Fruit fly (Drosophila melanogaster) whole organism, embryonic: ENCODE data around the gene CG32295.

Experiments
- Abd-B ChIP-seq: fragments of 200-800 bp; sonication (Bioruptor generic); optimal IDR thresholded peaks from 2 replicates; lab custom pipeline; 2018; ENCODE audit warnings: missing biosample characterization, mild to moderate bottlenecking, missing genetic modification characterization, moderate library complexity
- Aef1 ChIP-seq: fragments of 200-800 bp; sonication (Bioruptor generic); IDR thresholded peaks from 3 replicates; pipeline ENCODE4 v1.3.6; 2022; ENCODE audit warnings: missing biosample characterization, missing genetic modification characterization
- Bteb2 ChIP-seq: fragments of 200-800 bp; sonication (Bioruptor generic); optimal IDR thresholded peaks from 2 replicates; lab custom pipeline; 2016; ENCODE audit warnings: missing biosample characterization, missing genetic modification characterization
- CG10462 ChIP-seq: fragments of 200-800 bp; sonication (Bioruptor generic); optimal IDR thresholded peaks from 2 replicates; lab custom pipeline; 2016; ENCODE audit warnings: missing biosample characterization, missing genetic modification characterization
- CG11085 ChIP-seq: fragments of 200-800 bp; sonication (Bioruptor generic); IDR thresholded peaks from 2 replicates; pipeline ENCODE4 v1.3.6; 2022; ENCODE audit warnings: missing biosample characterization, missing genetic modification characterization
- CG13287 ChIP-seq: fragments of 200-800 bp; sonication (Bioruptor generic); IDR thresholded peaks from 2 replicates; pipeline ENCODE4 v1.3.6; 2022; ENCODE audit warnings: missing biosample characterization, missing genetic modification characterization; ENCODE audit not compliant: partially characterized antibody
- CG13624 ChIP-seq: fragments of 200-800 bp; sonication (Bioruptor generic); optimal IDR thresholded peaks from 2 replicates; lab custom pipeline; 2016; ENCODE audit warnings: missing biosample characterization, missing genetic modification characterization
- CG15601 ChIP-seq: fragments of 200-800 bp; sonication (Bioruptor generic); optimal IDR thresholded peaks from 3 replicates; lab custom pipeline; 2019; ENCODE audit warnings: missing biosample characterization, mild to moderate bottlenecking, missing genetic modification characterization, moderate library complexity
- CG16815 ChIP-seq: fragments of 200-800 bp; sonication (Bioruptor generic); optimal IDR thresholded peaks from 3 replicates; lab custom pipeline; 2017; ENCODE audit warnings: missing biosample characterization, mild to moderate bottlenecking, missing genetic modification characterization
- CG17612 ChIP-seq: fragments of 200-800 bp; sonication (Bioruptor generic); IDR thresholded peaks from 2 replicates; pipeline ENCODE4 v1.3.6; 2022; ENCODE audit warnings: missing biosample characterization, missing genetic modification characterization
- CG2678 ChIP-seq: fragments of 200-800 bp; sonication (Bioruptor generic); optimal IDR thresholded peaks from 3 replicates; lab custom pipeline; 2019; ENCODE audit warnings: missing biosample characterization, mild to moderate bottlenecking, missing genetic modification characterization, moderate library complexity
- CG2889 ChIP-seq: fragments of 200-800 bp; sonication (Bioruptor generic); IDR thresholded peaks from 3 replicates; pipeline ENCODE4 v1.3.6; 2022; ENCODE audit warnings: missing biosample characterization, missing genetic modification characterization
- CG31441 ChIP-seq: fragments of 200-800 bp; sonication (Bioruptor generic); IDR thresholded peaks from 2 replicates; pipeline ENCODE4 v1.3.6; 2022; ENCODE audit warnings: missing biosample characterization, missing genetic modification characterization
- CG3163 ChIP-seq: fragments of 200-800 bp; sonication (Bioruptor generic); optimal IDR thresholded peaks from 3 replicates; lab custom pipeline; 2016; ENCODE audit warnings: missing biosample characterization, missing genetic modification characterization
- CG3726 ChIP-seq: fragments of 200-800 bp; sonication (Bioruptor generic); IDR thresholded peaks from 3 replicates; pipeline ENCODE4, ENCODE4 v1.3.6; 2022; ENCODE audit warnings: missing biosample characterization, missing genetic modification characterization
- CG4282 ChIP-seq: fragments of 200-800 bp; sonication (Bioruptor generic); optimal IDR thresholded peaks from 2 replicates; lab custom pipeline; 2016; ENCODE audit warnings: missing biosample characterization, missing genetic modification characterization
- CG4820 ChIP-seq: fragments of 200-800 bp; sonication (Bioruptor generic); optimal IDR thresholded peaks from 3 replicates; lab custom pipeline; 2016; ENCODE audit warnings: missing biosample characterization, missing genetic modification characterization
- CG6175 ChIP-seq: fragments of 200-800 bp; sonication (Bioruptor generic); IDR thresholded peaks from 3 replicates; pipeline ENCODE4 v1.3.6; 2022; ENCODE audit warnings: missing biosample characterization, missing genetic modification characterization
- CG6272 ChIP-seq: fragments of 200-800 bp; sonication (Bioruptor generic); IDR thresholded peaks from 2 replicates; pipeline ENCODE4 v1.3.6; 2022; ENCODE audit warnings: missing biosample characterization, missing genetic modification characterization
- CG7556 ChIP-seq: fragments of 200-800 bp; sonication (Bioruptor generic); optimal IDR thresholded peaks from 2 replicates; lab custom pipeline; 2017; ENCODE audit warnings: missing biosample characterization, mild to moderate bottlenecking, missing genetic modification characterization
- D ChIP-seq, 2 experiments: fragments of 200-800 bp in 1 of 2; fragments of >200 bp in 1 of 2; sonication (Bioruptor generic) in 1 of 2; optimal IDR thresholded peaks; 2 replicates in 1 of 2; 3 replicates in 1 of 2; lab custom pipeline; 2017; ENCODE audit warnings: mild to moderate bottlenecking in 1 of 2, missing biosample characterization in 1 of 2, missing genetic modification characterization in 1 of 2, missing genetic modification reagents in 1 of 2
- Dip3 ChIP-seq: fragments of 200-800 bp; sonication (Bioruptor generic); optimal IDR thresholded peaks from 3 replicates; lab custom pipeline; 2016; ENCODE audit warnings: missing biosample characterization, missing genetic modification characterization
- Doc2 ChIP-seq: fragments of 200-800 bp; sonication (Bioruptor generic); IDR thresholded peaks from 2 replicates; pipeline ENCODE4 v1.3.6; 2022; ENCODE audit warnings: missing biosample characterization, missing genetic modification characterization
- Doc3 ChIP-seq: fragments of 200-800 bp; sonication (Bioruptor generic); IDR thresholded peaks from 3 replicates; pipeline ENCODE4 v1.3.6; 2022; ENCODE audit warnings: missing biosample characterization, missing genetic modification characterization; ENCODE audit not compliant: partially characterized antibody
- Elba2 ChIP-seq: fragments of 200-800 bp; sonication (Bioruptor generic); optimal IDR thresholded peaks from 3 replicates; lab custom pipeline; 2016; ENCODE audit warnings: missing biosample characterization, missing genetic modification characterization
- HmgZ ChIP-seq: fragments of 200-800 bp; sonication (Bioruptor generic); optimal IDR thresholded peaks from 2 replicates; lab custom pipeline; 2018; ENCODE audit warnings: missing biosample characterization, mild to moderate bottlenecking, missing genetic modification characterization
- Hmr ChIP-seq: fragments of 200-800 bp; sonication (Bioruptor generic); optimal IDR thresholded peaks from 3 replicates; lab custom pipeline; 2017; ENCODE audit warnings: mild to moderate bottlenecking, missing biosample characterization, missing genetic modification reagents, missing genetic modification characterization
- MESR4 ChIP-seq: fragments of 200-800 bp; sonication (Bioruptor generic); optimal IDR thresholded peaks from 2 replicates; lab custom pipeline; 2018; ENCODE audit warnings: missing biosample characterization, mild to moderate bottlenecking, missing genetic modification characterization, moderate library complexity
- NfI ChIP-seq: fragments of 200-800 bp; sonication (Bioruptor generic); optimal IDR thresholded peaks from 3 replicates; lab custom pipeline; 2018; ENCODE audit warnings: missing biosample characterization, mild to moderate bottlenecking, missing genetic modification characterization, moderate library complexity
- Ravus ChIP-seq: fragments of 200-800 bp; sonication (Bioruptor generic); IDR thresholded peaks from 2 replicates; pipeline ENCODE4 v1.3.6; 2022; ENCODE audit warnings: missing biosample characterization, missing genetic modification characterization
- Sox100B ChIP-seq: fragments of 200-800 bp; sonication (Bioruptor generic); optimal IDR thresholded peaks from 3 replicates; lab custom pipeline; 2018; ENCODE audit warnings: missing biosample characterization, mild to moderate bottlenecking, missing genetic modification characterization
- Stat92E ChIP-seq, 3 experiments: fragments of >200 bp in 2 of 3; fragments of 200-800 bp in 1 of 3; sonication (Bioruptor generic) in 1 of 3; optimal IDR thresholded peaks; 2 replicates each; lab custom pipeline; 2017 to 2019; ENCODE audit warnings: missing biosample characterization in 3 of 3, missing genetic modification characterization in 3 of 3, mild to moderate bottlenecking in 1 of 3, moderate library complexity in 1 of 3
- bab2 ChIP-seq: fragments of 200-800 bp; sonication (Bioruptor generic); optimal IDR thresholded peaks from 2 replicates; lab custom pipeline; 2016; ENCODE audit warnings: missing biosample characterization, missing genetic modification characterization
- caup ChIP-seq: fragments of 200-800 bp; sonication (Bioruptor generic); optimal IDR thresholded peaks from 3 replicates; lab custom pipeline; 2017; ENCODE audit warnings: missing biosample characterization, mild to moderate bottlenecking, missing genetic modification characterization, moderate library complexity; ENCODE audit not compliant: severe bottlenecking
- esg ChIP-seq: fragments of 200-800 bp; sonication (Bioruptor generic); conservative IDR thresholded peaks from 2 replicates; pipeline ENCODE4 v1.3.6; 2022; ENCODE audit warnings: missing biosample characterization, missing genetic modification characterization
- eve ChIP-seq, 2 experiments: fragments of >200 bp; optimal IDR thresholded peaks; 2 replicates each; lab custom pipeline; 2017; ENCODE audit warnings: missing biosample characterization in 2 of 2, missing genetic modification characterization in 2 of 2
- ewg ChIP-seq: fragments of 200-800 bp; sonication (Bioruptor generic); optimal IDR thresholded peaks from 3 replicates; lab custom pipeline; 2017; ENCODE audit warnings: mild to moderate bottlenecking, missing biosample characterization, missing genetic modification reagents, missing genetic modification characterization
- gcm ChIP-seq: fragments of 200-800 bp; sonication (Bioruptor generic); optimal IDR thresholded peaks from 2 replicates; lab custom pipeline; 2019; ENCODE audit warnings: missing biosample characterization, mild to moderate bottlenecking, missing genetic modification characterization, moderate library complexity
- h ChIP-seq: fragments of >200 bp; optimal IDR thresholded peaks from 2 replicates; lab custom pipeline; 2017
- hb ChIP-seq: fragments of 200-800 bp; sonication (Bioruptor generic); IDR thresholded peaks from 3 replicates; pipeline ENCODE4 v1.3.6; 2022; ENCODE audit warnings: missing biosample characterization, missing genetic modification characterization; ENCODE audit not compliant: partially characterized antibody
- lov ChIP-seq, 2 experiments: fragments of 200-800 bp in 1 of 2; fragments of >200 bp in 1 of 2; sonication (Bioruptor generic) in 1 of 2; IDR thresholded peaks in 1 of 2; optimal IDR thresholded peaks in 1 of 2; 2 replicates in 1 of 2; 3 replicates in 1 of 2; pipeline versions ENCODE4 v1.3.6 to Lab custom; 2017 to 2022; ENCODE audit warnings: missing biosample characterization in 1 of 2, missing genetic modification characterization in 1 of 2
- luna ChIP-seq: fragments of 200-800 bp; sonication (Bioruptor generic); optimal IDR thresholded peaks from 2 replicates; lab custom pipeline; 2016; ENCODE audit warnings: missing biosample characterization, missing genetic modification characterization
- mam ChIP-seq: fragments of 200-800 bp; sonication (Bioruptor generic); optimal IDR thresholded peaks from 3 replicates; lab custom pipeline; 2016; ENCODE audit warnings: missing biosample characterization, missing genetic modification characterization
- mirr ChIP-seq: fragments of 200-800 bp; sonication (Bioruptor generic); optimal IDR thresholded peaks from 3 replicates; lab custom pipeline; 2018; ENCODE audit warnings: missing biosample characterization, mild to moderate bottlenecking, missing genetic modification characterization
- pum ChIP-seq: fragments of 200-800 bp; sonication (Bioruptor generic); optimal IDR thresholded peaks from 2 replicates; lab custom pipeline; 2016; ENCODE audit warnings: missing biosample characterization, missing genetic modification characterization
- ro ChIP-seq: fragments of 200-800 bp; sonication (Bioruptor generic); IDR thresholded peaks from 2 replicates; pipeline ENCODE4 v1.3.6; 2022; ENCODE audit warnings: missing biosample characterization, missing genetic modification characterization
- sd ChIP-seq: fragments of 200-800 bp; sonication (Bioruptor generic); optimal IDR thresholded peaks from 3 replicates; lab custom pipeline; 2018; ENCODE audit warnings: missing biosample characterization, mild to moderate bottlenecking, missing genetic modification characterization, moderate library complexity
- sr ChIP-seq: fragments of 200-800 bp; sonication (Bioruptor generic); IDR thresholded peaks from 3 replicates; pipeline ENCODE4 v1.3.6; 2022; ENCODE audit warnings: missing biosample characterization, missing genetic modification characterization
- tll ChIP-seq, 2 experiments: fragments of 200-800 bp in 1 of 2; fragments of >200 bp in 1 of 2; sonication (Bioruptor generic) in 1 of 2; optimal IDR thresholded peaks; 2 replicates each; lab custom pipeline; 2017 to 2019; ENCODE audit warnings: missing biosample characterization in 2 of 2, missing genetic modification characterization in 2 of 2, mild to moderate bottlenecking in 1 of 2, moderate library complexity in 1 of 2
- zen2 ChIP-seq: fragments of 200-800 bp; sonication (Bioruptor generic); IDR thresholded peaks from 3 replicates; pipeline ENCODE4 v1.3.6; 2022; ENCODE audit warnings: missing biosample characterization, missing genetic modification characterization; ENCODE audit not compliant: partially characterized antibody

Gene CG32295

dm6 chr3L:2489438-2489837 lies 37.3 kb downstream of the CG32295 start (continued):
- TF ChIP-seq luna (GFP tag; lab: Kevin White, UChicago) (no peak), zen2 (GFP tag; lab: Robert Waterston, UW) (no peak), CG4820 (peak; percentile 7), Stat92E (GFP tag; optimal IDR thresholded peaks at IDR 0.05; lab: Kevin White, UChicago) (no peak), CG6272 (GFP tag; lab: Robert Waterston, UW) (no peak), CG31441 (GFP tag; lab: Robert Waterston, UW) (peak; percentile 40; the same call in 1 of the 2 replicates), Aef1 (GFP tag; lab: Robert Waterston, UW) (no peak), caup (GFP tag; lab: Kevin White, UChicago) (no peak), NfI (GFP tag; lab: Kevin White, UChicago) (no peak), CG2678 (tag; lab: Kevin White, UChicago) (peak; percentile 65), D (optimal IDR thresholded peaks at IDR 0.05; lab: Kevin White, UChicago) (no peak), D (GFP tag; optimal IDR thresholded peaks at IDR 0.05; lab: Kevin White, UChicago) (peak; percentile 49), ro (no peak), hb (no peak), sr (GFP tag; lab: Robert Waterston, UW) (no peak; the same call in 2 of the 3 replicates), CG6175 (no peak), CG17612 (GFP tag; lab: Robert Waterston, UW) (no peak), sd (tag; lab: Kevin White, UChicago) (no peak), h (lab: Kevin White, UChicago) (no peak), Ravus (no peak), HmgZ (no peak), MESR4 (GFP tag; lab: Kevin White, UChicago) (no peak), esg (GFP tag; lab: Robert Waterston, UW) (no peak), gcm (GFP tag; lab: Kevin White, UChicago) (peak; percentile 46), bab2 (peak; percentile 69), CG2889 (GFP tag; lab: Robert Waterston, UW) (no peak), Abd-B (no peak), CG13287 (GFP tag; lab: Robert Waterston, UW) (no peak), CG11085 (no peak), CG7556 (GFP tag; lab: Kevin White, UChicago) (peak; percentile 33), lov (optimal IDR thresholded peaks at IDR 0.05; lab: Kevin White, UChicago) (no peak), lov (GFP tag; IDR thresholded peaks at IDR 0.05; lab: Robert Waterston, UW) (0 out of 3 replicates have a peak, but pooled peaks have one; percentile 27), Doc2 (GFP tag; lab: Robert Waterston, UW) (no peak), Sox100B (peak; percentile 73), mirr (peak; percentile 11), eve (GFP tag; optimal IDR thresholded peaks at IDR 0.05; lab: Kevin White, UChicago) (no peak), tll (GFP tag; optimal IDR thresholded peaks at IDR 0.05; lab: Kevin White, UChicago) (peak in 1 of 2 experiments; percentile 39), Elba2 (GFP tag; lab: Kevin White, UChicago) (no peak), Doc3 (no peak), Hmr (GFP tag; lab: Kevin White, UChicago) (peak; percentile 32), Dip3 (GFP tag; lab: Kevin White, UChicago) (no peak), CG15601 (tag; lab: Kevin White, UChicago) (peak; percentile 72), mam (GFP tag; lab: Kevin White, UChicago) (no peak), CG10462 (GFP tag; lab: Kevin White, UChicago) (peak; percentile 15), CG4282 (GFP tag; lab: Kevin White, UChicago) (no peak), CG13624 (GFP tag; lab: Kevin White, UChicago) (no peak), pum (no peak), Bteb2 (GFP tag; lab: Kevin White, UChicago) (no peak), CG3163 (GFP tag; lab: Kevin White, UChicago) (no peak), CG3726 (GFP tag; lab: Robert Waterston, UW) (no peak), ewg (no peak), CG16815 (GFP tag; lab: Kevin White, UChicago) (no peak)
